Worm (Caenorhabditis elegans) whole organism, L4 larva: ENCODE results near the gene mmcm-1.

Source experiments
- F10B5.3 ChIP-seq: sonication (generic microtip); optimal IDR thresholded peaks from 2 replicates; lab custom pipeline; 2016; ENCODE audit warnings: mild to moderate bottlenecking, missing genetic modification characterization, missing compliant biosample characterization
- F26F4.8 ChIP-seq: fragments of 200-800 bp; sonication (Bioruptor generic); conservative IDR thresholded peaks from 2 replicates; pipeline ENCODE4 v1.3.6; 2022; ENCODE audit warnings: missing genetic modification characterization, missing compliant biosample characterization
- F37D6.2 ChIP-seq: sonication (generic microtip); optimal IDR thresholded peaks from 2 replicates; lab custom pipeline; 2016; ENCODE audit warnings: mild to moderate bottlenecking, missing genetic modification characterization, missing compliant biosample characterization
- F44E2.7 ChIP-seq: fragments of 200-800 bp; sonication (Bioruptor generic); IDR thresholded peaks from 2 replicates; pipeline ENCODE4 v2.1.2; 2022; ENCODE audit warnings: missing genetic modification characterization, missing compliant biosample characterization
- T20F7.1 ChIP-seq: fragments of 200-800 bp; sonication (Bioruptor generic); optimal IDR thresholded peaks from 2 replicates; lab custom pipeline; 2018; ENCODE audit warnings: mild to moderate bottlenecking, missing genetic modification characterization, missing compliant biosample characterization
- Y48G9A.11 ChIP-seq: fragments of 200-800 bp; sonication (Bioruptor generic); IDR thresholded peaks from 2 replicates; pipeline ENCODE4 v1.3.6; 2022; ENCODE audit warnings: missing genetic modification reagents, missing genetic modification characterization, missing compliant biosample characterization
- Y75B8A.6 ChIP-seq: fragments of 200-800 bp; sonication (Bioruptor generic); IDR thresholded peaks from 2 replicates; pipeline ENCODE4 v1.3.6; 2022; ENCODE audit warnings: missing genetic modification reagents, missing genetic modification characterization, missing compliant biosample characterization
- arid-1 ChIP-seq: fragments of 200-800 bp; sonication (Bioruptor generic); conservative IDR thresholded peaks from 2 replicates; pipeline ENCODE4 v1.3.6; 2022; ENCODE audit warnings: missing genetic modification reagents, missing genetic modification characterization, missing compliant biosample characterization
- attf-4 ChIP-seq: sonication (generic microtip); optimal IDR thresholded peaks from 3 replicates; lab custom pipeline; 2017; ENCODE audit warnings: missing biosample characterization, missing genetic modification characterization
- ceh-20 ChIP-seq: fragments of 200-800 bp; sonication (Bioruptor generic); IDR thresholded peaks from 2 replicates; pipeline ENCODE4 v1.3.6; 2022; ENCODE audit warnings: missing genetic modification reagents, missing genetic modification characterization, missing compliant biosample characterization
- ceh-44 ChIP-seq: fragments of 200-800 bp; sonication (Bioruptor generic); IDR thresholded peaks from 2 replicates; pipeline ENCODE4 v1.3.6; 2022; ENCODE audit warnings: missing genetic modification reagents, missing genetic modification characterization, missing compliant biosample characterization
- ceh-62 ChIP-seq: sonication (generic microtip); optimal IDR thresholded peaks from 2 replicates; lab custom pipeline; 2017; ENCODE audit warnings: missing biosample characterization, missing genetic modification characterization
- cey-2 ChIP-seq: sonication (generic microtip); optimal IDR thresholded peaks from 3 replicates; lab custom pipeline; 2017; ENCODE audit warnings: missing genetic modification characterization, mild to moderate bottlenecking, missing compliant biosample characterization, antibody characterized with exemption, borderline replicate concordance; ENCODE audit not compliant: insufficient read depth
- ctbp-1 ChIP-seq: fragments of 200-800 bp; sonication (Bioruptor generic); IDR thresholded peaks from 2 replicates; pipeline ENCODE4 v1.3.6; 2022; ENCODE audit warnings: missing genetic modification reagents, missing genetic modification characterization, missing compliant biosample characterization
- daf-16 ChIP-seq, 3 experiments: sonication (generic microtip); optimal IDR thresholded peaks; 2 replicates each; lab custom pipeline; 2016 to 2017; ENCODE audit warnings: missing genetic modification characterization in 3 of 3, missing genetic modification reagents in 3 of 3, mild to moderate bottlenecking in 2 of 3, missing compliant biosample characterization in 2 of 3, missing biosample characterization in 1 of 3, moderate library complexity in 1 of 3
- daf-19 ChIP-seq: fragments of 200-800 bp; sonication (Bioruptor generic); conservative IDR thresholded peaks from 2 replicates; pipeline ENCODE4 v1.3.6; 2022; ENCODE audit warnings: missing genetic modification characterization, missing compliant biosample characterization
- dmd-8 ChIP-seq: fragments of 200-800 bp; sonication (Bioruptor generic); IDR thresholded peaks from 2 replicates; pipeline ENCODE4 v1.3.6; 2022; ENCODE audit warnings: missing genetic modification characterization, missing compliant biosample characterization
- egl-43 ChIP-seq: fragments of 200-800 bp; sonication (Bioruptor generic); IDR thresholded peaks from 2 replicates; pipeline ENCODE4 v1.3.6; 2022; ENCODE audit warnings: missing genetic modification reagents, missing genetic modification characterization, missing compliant biosample characterization
- fos-1 ChIP-seq: fragments of 150-350 bp; optimal IDR thresholded peaks from 2 replicates; lab custom pipeline; 2014; ENCODE audit warnings: missing biosample characterization, missing genetic modification characterization
- hlh-11 ChIP-seq: fragments of 200-800 bp; sonication (Bioruptor generic); optimal IDR thresholded peaks from 2 replicates; lab custom pipeline; 2018; ENCODE audit warnings: mild to moderate bottlenecking, missing genetic modification characterization, missing compliant biosample characterization
- hlh-30 ChIP-seq: sonication (generic microtip); optimal IDR thresholded peaks from 2 replicates; lab custom pipeline; 2017; ENCODE audit warnings: antibody characterized with exemption, mild to moderate bottlenecking, missing genetic modification characterization, missing compliant biosample characterization; ENCODE audit not compliant: insufficient read depth
- hmg-1.1 ChIP-seq: fragments of 200-800 bp; sonication (Bioruptor generic); IDR thresholded peaks from 2 replicates; pipeline ENCODE4 v1.3.6; 2022; ENCODE audit warnings: missing genetic modification reagents, missing genetic modification characterization, missing compliant biosample characterization
- lim-7 ChIP-seq: fragments of 200-800 bp; sonication (Bioruptor generic); IDR thresholded peaks from 2 replicates; pipeline ENCODE4 v1.3.6; 2022; ENCODE audit warnings: missing genetic modification characterization, missing compliant biosample characterization
- lsy-2 ChIP-seq, 2 experiments: fragments of 150-350 bp in 1 of 2; sonication (generic microtip) in 1 of 2; optimal IDR thresholded peaks; 2 replicates each; lab custom pipeline; 2014 to 2017; ENCODE audit warnings: missing biosample characterization in 2 of 2, missing genetic modification characterization in 2 of 2
- mdt-29 ChIP-seq: fragments of 200-800 bp; sonication (Bioruptor generic); IDR thresholded peaks from 2 replicates; pipeline ENCODE4 v1.3.6; 2022; ENCODE audit warnings: missing genetic modification reagents, missing genetic modification characterization, missing compliant biosample characterization
- mxl-2 ChIP-seq: fragments of 200-800 bp; sonication (Bioruptor generic); conservative IDR thresholded peaks from 2 replicates; pipeline ENCODE4 v1.3.6; 2022; ENCODE audit warnings: missing genetic modification reagents, missing genetic modification characterization, missing compliant biosample characterization
- mxl-3 ChIP-seq: fragments of 200-800 bp; sonication (Bioruptor generic); optimal IDR thresholded peaks from 2 replicates; lab custom pipeline; 2018; ENCODE audit warnings: mild to moderate bottlenecking, missing genetic modification characterization, missing compliant biosample characterization
- nhr-11 ChIP-seq: fragments of 150-350 bp; optimal IDR thresholded peaks from 2 replicates; lab custom pipeline; 2014; ENCODE audit warnings: missing biosample characterization, missing genetic modification characterization
- nhr-111 ChIP-seq: fragments of 200-800 bp; sonication (Bioruptor generic); optimal IDR thresholded peaks from 2 replicates; lab custom pipeline; 2018; ENCODE audit warnings: mild to moderate bottlenecking, missing genetic modification characterization, missing compliant biosample characterization
- nhr-25 ChIP-seq: sonication (generic microtip); optimal IDR thresholded peaks from 2 replicates; lab custom pipeline; 2017; ENCODE audit warnings: missing genetic modification characterization, mild to moderate bottlenecking, missing compliant biosample characterization, antibody characterized with exemption, moderate library complexity, borderline replicate concordance; ENCODE audit not compliant: insufficient read depth
- nhr-6 ChIP-seq: fragments of 150-350 bp; optimal IDR thresholded peaks from 2 replicates; lab custom pipeline; 2014; ENCODE audit warnings: missing biosample characterization, missing genetic modification characterization
- nhr-77 ChIP-seq: fragments of 150-350 bp; optimal IDR thresholded peaks from 2 replicates; lab custom pipeline; 2014; ENCODE audit warnings: missing biosample characterization, missing genetic modification characterization
- pha-4 ChIP-seq, 2 experiments: fragments of 150-350 bp in 1 of 2; fragments of 200-800 bp in 1 of 2; sonication (Bioruptor generic) in 1 of 2; IDR thresholded peaks in 1 of 2; optimal IDR thresholded peaks in 1 of 2; 2 replicates each; pipeline versions ENCODE4 v1.3.6 to Lab custom; 2014 to 2022; ENCODE audit warnings: missing genetic modification characterization in 2 of 2, missing genetic modification reagents in 2 of 2, missing biosample characterization in 1 of 2, missing compliant biosample characterization in 1 of 2
- saeg-2 ChIP-seq: fragments of 200-800 bp; sonication (Bioruptor generic); IDR thresholded peaks from 2 replicates; pipeline ENCODE4 v1.3.6; 2022; ENCODE audit warnings: missing genetic modification reagents, missing genetic modification characterization, missing compliant biosample characterization
- sdz-12 ChIP-seq: fragments of 200-800 bp; sonication (Bioruptor generic); optimal IDR thresholded peaks from 2 replicates; lab custom pipeline; 2018; ENCODE audit warnings: mild to moderate bottlenecking, missing genetic modification characterization, missing compliant biosample characterization
- set-16 ChIP-seq: fragments of 200-800 bp; sonication (Bioruptor generic); IDR thresholded peaks from 2 replicates; pipeline ENCODE4 v1.3.6; 2022; ENCODE audit warnings: missing genetic modification reagents, missing genetic modification characterization, missing compliant biosample characterization
- snpc-1.2 ChIP-seq: fragments of 200-800 bp; sonication (Bioruptor generic); IDR thresholded peaks from 2 replicates; pipeline ENCODE4 v1.3.6; 2022; ENCODE audit warnings: missing genetic modification reagents, missing genetic modification characterization, missing compliant biosample characterization
- unc-39 ChIP-seq: sonication (generic microtip); optimal IDR thresholded peaks from 2 replicates; lab custom pipeline; 2017; ENCODE audit warnings: missing biosample characterization, missing genetic modification characterization
- vab-7 ChIP-seq: fragments of 200-800 bp; sonication (Bioruptor generic); IDR thresholded peaks from 2 replicates; pipeline ENCODE4 v1.3.6; 2022; ENCODE audit warnings: missing genetic modification reagents, missing genetic modification characterization, missing compliant biosample characterization
- zag-1 ChIP-seq: fragments of 150-350 bp; optimal IDR thresholded peaks from 2 replicates; lab custom pipeline; 2014; ENCODE audit warnings: missing biosample characterization, missing genetic modification characterization
- ztf-11 ChIP-seq: fragments of 150-350 bp; optimal IDR thresholded peaks from 2 replicates; lab custom pipeline; 2014; ENCODE audit warnings: missing biosample characterization, missing genetic modification characterization

The mmcm-1 gene

DNA sequence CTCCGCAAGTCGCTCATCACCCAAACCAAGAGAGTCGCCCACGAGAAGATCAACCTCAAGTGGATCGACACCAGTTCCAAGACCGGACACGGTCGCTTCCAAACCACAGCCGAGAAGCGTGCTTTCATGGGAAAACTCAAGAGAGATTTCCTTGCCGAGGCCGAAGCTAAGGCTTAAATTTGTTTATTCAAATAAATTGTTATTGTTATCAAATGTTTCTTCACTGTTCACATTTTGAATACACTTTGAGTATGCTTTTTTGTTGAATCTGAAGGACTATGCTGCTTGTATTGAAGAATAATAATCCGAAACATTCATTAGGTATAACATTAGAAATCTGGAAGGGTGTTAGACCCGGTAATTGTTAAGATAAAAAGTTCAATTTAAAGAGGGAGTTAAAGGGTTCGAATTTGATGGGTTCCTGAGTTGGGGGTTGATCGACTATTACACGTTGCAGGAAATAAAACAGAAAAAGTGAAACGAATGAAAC is 38.1 kb downstream of the mmcm-1 start (continued):
- no peak for TF ChIP-seq sdz-12 (GFP tag; lab: Kevin White, UChicago)
- peak; percentile 4; the same call in 1 of the 2 replicates for TF ChIP-seq dmd-8 (GFP tag; lab: Robert Waterston, UW)
- no peak for TF ChIP-seq F37D6.2
- no peak for TF ChIP-seq zag-1
- peak; percentile 13; the same call in 1 of the 2 replicates for TF ChIP-seq hmg-1.1 (GFP tag; lab: Robert Waterston, UW)

DNA sequence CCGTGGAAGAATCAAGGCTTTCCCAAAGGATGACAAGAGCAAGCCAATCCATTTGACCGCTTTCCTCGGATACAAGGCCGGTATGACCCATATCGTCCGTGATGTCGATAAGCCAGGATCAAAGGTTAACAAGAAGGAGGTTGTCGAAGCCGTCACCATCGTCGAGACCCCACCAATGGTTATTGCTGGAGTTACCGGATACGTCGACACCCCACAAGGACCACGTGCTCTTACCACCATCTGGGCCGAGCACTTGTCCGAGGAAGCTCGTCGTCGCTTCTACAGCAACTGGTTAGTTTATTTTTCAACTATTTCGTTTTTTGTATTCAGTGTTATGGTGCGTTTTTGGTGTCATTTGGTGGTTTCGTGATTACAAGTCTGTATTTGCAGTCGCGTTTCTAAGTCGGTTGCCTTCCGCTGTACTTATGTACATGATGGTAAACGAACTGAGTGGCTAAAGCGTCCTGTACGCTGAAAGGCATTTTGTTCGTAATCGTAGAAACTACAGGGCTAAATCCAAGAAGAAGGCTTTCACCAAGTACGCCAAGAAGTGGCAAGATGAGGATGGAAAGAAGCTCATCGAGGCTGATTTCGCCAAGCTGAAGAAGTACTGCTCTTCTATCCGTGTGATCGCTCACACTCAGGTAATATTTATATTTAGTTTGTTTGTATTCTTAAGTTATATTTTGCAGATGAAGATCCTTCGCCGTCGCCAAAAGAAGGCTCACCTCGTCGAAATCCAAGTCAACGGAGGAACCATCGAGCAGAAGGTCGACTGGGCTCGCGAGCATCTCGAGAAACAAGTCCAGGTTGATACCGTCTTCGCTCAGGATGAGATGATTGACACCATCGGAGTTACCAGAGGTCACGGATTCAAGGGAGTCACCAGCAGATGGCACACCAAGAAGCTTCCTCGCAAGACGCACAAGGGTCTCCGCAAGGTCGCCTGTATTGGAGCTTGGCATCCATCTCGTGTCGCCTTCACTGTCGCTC is 39.3 kb downstream of the mmcm-1 start:
- TF ChIP-seq egl-43 (GFP tag; lab: Robert Waterston, UW) (peak; percentile 25; the same call in 1 of the 2 replicates), mdt-29 (GFP tag; lab: Robert Waterston, UW) (no peak), hlh-30 (tag; lab: Kevin White, UChicago) (no peak), lsy-2 (tag; optimal IDR thresholded peaks at IDR 0.05; lab: Kevin White, UChicago) (peak in 1 of 2 experiments; percentile 10), nhr-25 (tag; lab: Kevin White, UChicago) (no peak), unc-39 (no peak), Y48G9A.11 (GFP tag; lab: Robert Waterston, UW) (no peak), daf-19 (GFP tag; lab: Robert Waterston, UW) (peak; percentile 81; the same call in 1 of the 2 replicates), hlh-11 (tag; lab: Kevin White, UChicago) (no peak), hmg-1.1 (GFP tag; lab: Robert Waterston, UW) (no peak), fos-1 (no peak), set-16 (peak; percentile 62), snpc-1.2 (GFP tag; lab: Robert Waterston, UW) (peak; percentile 56), dmd-8 (GFP tag; lab: Robert Waterston, UW) (no peak; the same call in 1 of the 2 replicates), lim-7 (GFP tag; lab: Robert Waterston, UW) (peak; percentile 15; the same call in 1 of the 2 replicates), nhr-11 (tag; lab: Kevin White, UChicago) (no peak), vab-7 (GFP tag; lab: Robert Waterston, UW) (no peak), arid-1 (no peak)

DNA sequence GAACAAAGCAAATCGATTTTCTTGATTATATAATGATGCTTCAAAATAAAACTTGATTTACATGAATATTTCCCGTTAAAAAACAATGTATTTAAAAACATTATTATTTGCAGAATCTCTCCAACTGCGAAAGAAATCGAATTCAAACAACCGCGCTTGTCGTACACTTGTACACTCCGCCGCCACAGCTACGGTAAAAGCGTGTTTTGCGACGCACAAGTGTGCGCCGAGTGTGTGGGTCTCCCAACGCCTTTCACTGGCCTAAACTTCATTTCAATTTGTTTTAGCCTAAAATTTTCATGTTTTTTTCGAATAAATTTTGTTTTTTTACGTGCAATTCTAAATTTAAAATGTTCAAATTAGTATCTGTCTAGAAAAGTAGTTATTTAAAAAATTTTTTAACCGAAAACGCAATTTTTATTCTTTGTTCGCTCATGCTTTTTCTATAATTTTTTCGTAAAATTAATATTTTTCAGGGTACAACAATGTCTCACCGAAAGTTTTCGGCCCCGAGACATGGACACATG is 40.0 kb downstream of the mmcm-1 start, which contains the start of gene rpl-3:
TSS of gene rpl-3 (plus strand) at position 477 of the 527 bp plus-strand sequence.
- TF ChIP-seq daf-16 (GFP tag; optimal IDR thresholded peaks at IDR 0.05; lab: Kevin White, UChicago): peak; percentile 98 to 99
- peak; percentile 98 for TF ChIP-seq daf-16 (tag; optimal IDR thresholded peaks at IDR 0.05; lab: Kevin White, UChicago)
- peak; percentile 100 for TF ChIP-seq Y75B8A.6 (GFP tag; lab: Robert Waterston, UW)
- TF ChIP-seq nhr-111 (GFP tag; lab: Kevin White, UChicago): peak; percentile 100
- peak; percentile 100 for TF ChIP-seq ctbp-1 (GFP tag; lab: Robert Waterston, UW)
- peak; percentile 100 for TF ChIP-seq ceh-20 (GFP tag; lab: Robert Waterston, UW)
- TF ChIP-seq pha-4 (GFP tag; IDR thresholded peaks at IDR 0.05; lab: Robert Waterston, UW): peak; percentile 99
- TF ChIP-seq pha-4 (tag; optimal IDR thresholded peaks at IDR 0.05; lab: Kevin White, UChicago): peak; percentile 87
- TF ChIP-seq cey-2: peak; percentile 97
- peak; percentile 99 for TF ChIP-seq arid-1
- TF ChIP-seq hmg-1.1 (GFP tag; lab: Robert Waterston, UW): peak; percentile 100
- TF ChIP-seq saeg-2 (GFP tag; lab: Robert Waterston, UW): peak; percentile 100
- peak; percentile 99 for TF ChIP-seq ceh-44 (GFP tag; lab: Robert Waterston, UW)
- TF ChIP-seq hlh-11 (tag; lab: Kevin White, UChicago): peak; percentile 100
- TF ChIP-seq nhr-6 (tag; lab: Kevin White, UChicago): peak; percentile 100
- TF ChIP-seq nhr-77 (tag; lab: Kevin White, UChicago): peak; percentile 100
- TF ChIP-seq mxl-3 (GFP tag; lab: Kevin White, UChicago): peak; percentile 99
- TF ChIP-seq attf-4 (tag; lab: Kevin White, UChicago): peak; percentile 85
- peak; percentile 99 for TF ChIP-seq T20F7.1 (GFP tag; lab: Kevin White, UChicago)
- TF ChIP-seq F44E2.7 (GFP tag; lab: Robert Waterston, UW): peak; percentile 99
- TF ChIP-seq dmd-8 (GFP tag; lab: Robert Waterston, UW): peak; percentile 98
- peak; percentile 83 for TF ChIP-seq F26F4.8 (GFP tag; lab: Robert Waterston, UW)
- TF ChIP-seq ztf-11 (tag; lab: Kevin White, UChicago): peak; percentile 93
- TF ChIP-seq hlh-30 (tag; lab: Kevin White, UChicago): peak; percentile 99
- TF ChIP-seq ceh-62 (tag; lab: Kevin White, UChicago): no peak
- TF ChIP-seq mxl-2 (GFP tag; lab: Robert Waterston, UW): peak; percentile 96
- TF ChIP-seq F10B5.3: peak; percentile 96
